Fruit fly (Drosophila melanogaster) whole organism, embryonic: ENCODE measurements around the gene Gk2.

Source experiments
- BtbVII ChIP-seq: fragments of 200-800 bp; sonication (Bioruptor generic); optimal IDR thresholded peaks from 3 replicates; lab custom pipeline; 2017; ENCODE audit warnings: missing biosample characterization, mild to moderate bottlenecking, missing genetic modification characterization
- CG11085 ChIP-seq: fragments of 200-800 bp; sonication (Bioruptor generic); IDR thresholded peaks from 2 replicates; pipeline ENCODE4 v1.3.6; 2022; ENCODE audit warnings: missing biosample characterization, missing genetic modification characterization
- CG11504 ChIP-seq: fragments of 200-800 bp; sonication (Bioruptor generic); optimal IDR thresholded peaks from 3 replicates; lab custom pipeline; 2019; ENCODE audit warnings: missing biosample characterization, mild to moderate bottlenecking, missing genetic modification characterization, moderate library complexity
- CG15514 ChIP-seq: fragments of 200-800 bp; sonication (Bioruptor generic); optimal IDR thresholded peaks from 3 replicates; lab custom pipeline; 2017; ENCODE audit warnings: missing biosample characterization, missing genetic modification characterization, mild to moderate bottlenecking, moderate library complexity, missing genetic modification reagents
- CG1647 ChIP-seq: fragments of 200-800 bp; sonication (Bioruptor generic); optimal IDR thresholded peaks from 3 replicates; lab custom pipeline; 2016; ENCODE audit warnings: missing biosample characterization, missing genetic modification characterization
- CG17186 ChIP-seq: fragments of 200-800 bp; sonication (Bioruptor generic); optimal IDR thresholded peaks from 3 replicates; lab custom pipeline; 2017; ENCODE audit warnings: missing biosample characterization, missing genetic modification reagents, missing genetic modification characterization
- CG17328 ChIP-seq: fragments of 200-800 bp; sonication (Bioruptor generic); IDR thresholded peaks from 2 replicates; pipeline ENCODE4 v1.3.6; 2022; ENCODE audit warnings: missing biosample characterization, missing genetic modification characterization
- CG17568 ChIP-seq: fragments of 200-800 bp; sonication (Bioruptor generic); optimal IDR thresholded peaks from 2 replicates; lab custom pipeline; 2018; ENCODE audit warnings: missing biosample characterization, mild to moderate bottlenecking, missing genetic modification characterization, moderate library complexity
- CG17912 ChIP-seq: fragments of 200-800 bp; sonication (Bioruptor generic); optimal IDR thresholded peaks from 2 replicates; lab custom pipeline; 2018; ENCODE audit warnings: missing biosample characterization, mild to moderate bottlenecking, missing genetic modification characterization
- CG18599 ChIP-seq: fragments of 200-800 bp; sonication (Bioruptor generic); optimal IDR thresholded peaks from 3 replicates; lab custom pipeline; 2017; ENCODE audit warnings: missing biosample characterization, missing genetic modification characterization, mild to moderate bottlenecking, moderate library complexity, missing genetic modification reagents
- CG2678 ChIP-seq: fragments of 200-800 bp; sonication (Bioruptor generic); optimal IDR thresholded peaks from 3 replicates; lab custom pipeline; 2019; ENCODE audit warnings: missing biosample characterization, mild to moderate bottlenecking, missing genetic modification characterization, moderate library complexity
- CG32772 ChIP-seq: fragments of 200-800 bp; sonication (Bioruptor generic); IDR thresholded peaks from 2 replicates; pipeline ENCODE4 v1.3.6; 2022; ENCODE audit warnings: missing biosample characterization, missing genetic modification characterization
- CG3838 ChIP-seq: fragments of 200-800 bp; sonication (Bioruptor generic); optimal IDR thresholded peaks from 3 replicates; lab custom pipeline; 2016; ENCODE audit warnings: missing biosample characterization, missing genetic modification characterization
- CG4328 ChIP-seq: fragments of 200-800 bp; sonication (Bioruptor generic); optimal IDR thresholded peaks from 3 replicates; lab custom pipeline; 2017; ENCODE audit warnings: missing biosample characterization, missing genetic modification reagents, missing genetic modification characterization
- CG4404 ChIP-seq: fragments of 200-800 bp; sonication (Bioruptor generic); IDR thresholded peaks from 2 replicates; pipeline ENCODE4 v1.3.6; 2022; ENCODE audit warnings: missing biosample characterization, missing genetic modification characterization
- CG6175 ChIP-seq: fragments of 200-800 bp; sonication (Bioruptor generic); IDR thresholded peaks from 3 replicates; pipeline ENCODE4 v1.3.6; 2022; ENCODE audit warnings: missing biosample characterization, missing genetic modification characterization
- CG6254 ChIP-seq: fragments of 200-800 bp; sonication (Bioruptor generic); optimal IDR thresholded peaks from 3 replicates; lab custom pipeline; 2017; ENCODE audit warnings: mild to moderate bottlenecking, missing biosample characterization, missing genetic modification reagents, missing genetic modification characterization
- CG6683 ChIP-seq: fragments of 200-800 bp; sonication (Bioruptor generic); optimal IDR thresholded peaks from 2 replicates; lab custom pipeline; 2017; ENCODE audit warnings: missing biosample characterization, mild to moderate bottlenecking, missing genetic modification characterization, missing genetic modification reagents
- CG6689 ChIP-seq: fragments of 200-800 bp; sonication (Bioruptor generic); IDR thresholded peaks from 2 replicates; pipeline ENCODE4 v1.3.6; 2022; ENCODE audit warnings: missing biosample characterization, missing genetic modification characterization
- CG6765 ChIP-seq: fragments of 200-800 bp; sonication (Bioruptor generic); optimal IDR thresholded peaks from 3 replicates; lab custom pipeline; 2017; ENCODE audit warnings: missing biosample characterization, mild to moderate bottlenecking, missing genetic modification characterization
- CoRest ChIP-seq: fragments of 200-800 bp; sonication (Bioruptor generic); optimal IDR thresholded peaks from 3 replicates; lab custom pipeline; 2018; ENCODE audit warnings: missing biosample characterization, mild to moderate bottlenecking, missing genetic modification characterization, moderate library complexity
- D19A ChIP-seq: fragments of 200-800 bp; optimal IDR thresholded peaks from 3 replicates; lab custom pipeline; 2019; ENCODE audit warnings: missing biosample characterization, mild to moderate bottlenecking, missing genetic modification characterization, moderate library complexity
- HLHmδ ChIP-seq: fragments of 200-800 bp; sonication (Bioruptor generic); optimal IDR thresholded peaks from 2 replicates; lab custom pipeline; 2018; ENCODE audit warnings: missing biosample characterization, mild to moderate bottlenecking, missing genetic modification characterization, moderate library complexity
- Hr3 ChIP-seq: fragments of 200-800 bp; sonication (Bioruptor generic); optimal IDR thresholded peaks from 3 replicates; lab custom pipeline; 2016; ENCODE audit warnings: missing biosample characterization, missing genetic modification characterization
- Meics ChIP-seq: fragments of 200-800 bp; sonication (Bioruptor generic); optimal IDR thresholded peaks from 2 replicates; lab custom pipeline; 2017; ENCODE audit warnings: missing biosample characterization, mild to moderate bottlenecking, missing genetic modification characterization
- Mrtf ChIP-seq: fragments of 200-800 bp; sonication (Bioruptor generic); IDR thresholded peaks from 3 replicates; pipeline ENCODE4 v1.3.6; 2022; ENCODE audit warnings: missing biosample characterization, missing genetic modification characterization
- PHDP ChIP-seq: fragments of 200-800 bp; sonication (Bioruptor generic); optimal IDR thresholded peaks from 3 replicates; lab custom pipeline; 2018; ENCODE audit warnings: missing biosample characterization, mild to moderate bottlenecking, missing genetic modification characterization, moderate library complexity
- Ptx1 ChIP-seq: fragments of 200-800 bp; sonication (Bioruptor generic); IDR thresholded peaks from 2 replicates; pipeline ENCODE4 v1.3.6; 2022; ENCODE audit warnings: missing biosample characterization, missing genetic modification characterization
- Rx ChIP-seq: fragments of 200-800 bp; sonication (Bioruptor generic); IDR thresholded peaks from 2 replicates; pipeline ENCODE4 v1.3.6; 2022; ENCODE audit warnings: missing biosample characterization, missing genetic modification characterization
- Side ChIP-seq: fragments of 200-800 bp; sonication (Bioruptor generic); optimal IDR thresholded peaks from 2 replicates; lab custom pipeline; 2016; ENCODE audit warnings: missing biosample characterization, missing genetic modification characterization
- Spps ChIP-seq: fragments of 200-800 bp; sonication (Bioruptor generic); optimal IDR thresholded peaks from 2 replicates; lab custom pipeline; 2018; ENCODE audit warnings: missing biosample characterization, mild to moderate bottlenecking, missing genetic modification characterization
- Ssrp ChIP-seq: fragments of 200-800 bp; sonication (Bioruptor generic); optimal IDR thresholded peaks from 2 replicates; lab custom pipeline; 2018; ENCODE audit warnings: missing biosample characterization, mild to moderate bottlenecking, missing genetic modification characterization, moderate library complexity
- ato ChIP-seq: fragments of 200-800 bp; sonication (Bioruptor generic); IDR thresholded peaks from 2 replicates; pipeline ENCODE4 v1.3.6; 2022; ENCODE audit warnings: missing biosample characterization, missing genetic modification characterization; ENCODE audit not compliant: partially characterized antibody
- bab2 ChIP-seq: fragments of 200-800 bp; sonication (Bioruptor generic); optimal IDR thresholded peaks from 2 replicates; lab custom pipeline; 2016; ENCODE audit warnings: missing biosample characterization, missing genetic modification characterization
- dm ChIP-seq: fragments of 200-800 bp; sonication (Bioruptor generic); optimal IDR thresholded peaks from 3 replicates; lab custom pipeline; 2016; ENCODE audit warnings: missing biosample characterization, missing genetic modification characterization
- dysf ChIP-seq: fragments of 200-800 bp; sonication (Bioruptor generic); IDR thresholded peaks from 3 replicates; pipeline ENCODE4 v1.3.6; 2022; ENCODE audit warnings: missing biosample characterization, missing genetic modification characterization
- esg ChIP-seq: fragments of 200-800 bp; sonication (Bioruptor generic); conservative IDR thresholded peaks from 2 replicates; pipeline ENCODE4 v1.3.6; 2022; ENCODE audit warnings: missing biosample characterization, missing genetic modification characterization
- fu2 ChIP-seq: fragments of 200-800 bp; sonication (Bioruptor generic); optimal IDR thresholded peaks from 2 replicates; lab custom pipeline; 2016; ENCODE audit warnings: missing biosample characterization, missing genetic modification characterization
- gsb ChIP-seq: fragments of 200-800 bp; sonication (Bioruptor generic); IDR thresholded peaks from 2 replicates; pipeline ENCODE4 v1.3.6; 2022; ENCODE audit warnings: missing biosample characterization, missing genetic modification characterization
- hbn ChIP-seq: fragments of 200-800 bp; sonication (Bioruptor generic); IDR thresholded peaks from 2 replicates; pipeline ENCODE4 v1.3.6; 2022; ENCODE audit warnings: missing biosample characterization, missing genetic modification characterization; ENCODE audit not compliant: partially characterized antibody
- lab ChIP-seq: fragments of 200-800 bp; sonication (Bioruptor generic); optimal IDR thresholded peaks from 3 replicates; lab custom pipeline; 2017; ENCODE audit warnings: missing biosample characterization, missing genetic modification characterization, mild to moderate bottlenecking, moderate library complexity, missing genetic modification reagents
- lbe ChIP-seq: fragments of 200-800 bp; sonication (Bioruptor generic); optimal IDR thresholded peaks from 2 replicates; lab custom pipeline; 2016; ENCODE audit warnings: missing biosample characterization, mild to moderate bottlenecking, missing genetic modification characterization
- nom ChIP-seq: fragments of 200-800 bp; sonication (Bioruptor generic); optimal IDR thresholded peaks from 2 replicates; lab custom pipeline; 2017; ENCODE audit warnings: missing biosample characterization, missing genetic modification characterization, mild to moderate bottlenecking, moderate library complexity, missing genetic modification reagents
- phol ChIP-seq: fragments of 200-800 bp; sonication (Bioruptor generic); optimal IDR thresholded peaks from 3 replicates; lab custom pipeline; 2018; ENCODE audit warnings: missing biosample characterization, mild to moderate bottlenecking, missing genetic modification characterization, moderate library complexity
- pzg ChIP-seq: fragments of 200-800 bp; sonication (Bioruptor generic); optimal IDR thresholded peaks from 3 replicates; lab custom pipeline; 2018; ENCODE audit warnings: missing biosample characterization, mild to moderate bottlenecking, missing genetic modification characterization, moderate library complexity
- row ChIP-seq: fragments of 200-800 bp; sonication (Bioruptor generic); IDR thresholded peaks from 3 replicates; pipeline ENCODE4 v1.3.6; 2022; ENCODE audit warnings: missing biosample characterization, missing genetic modification characterization
- sc ChIP-seq, 3 experiments: fragments of >200 bp in 2 of 3; fragments of 200-800 bp in 1 of 3; sonication (Bioruptor generic) in 1 of 3; optimal IDR thresholded peaks; 2 replicates in 2 of 3; 3 replicates in 1 of 3; lab custom pipeline; 2017; ENCODE audit warnings: mild to moderate bottlenecking in 1 of 3, missing biosample characterization in 1 of 3, missing genetic modification characterization in 1 of 3, missing genetic modification reagents in 1 of 3
- sd ChIP-seq: fragments of 200-800 bp; sonication (Bioruptor generic); optimal IDR thresholded peaks from 3 replicates; lab custom pipeline; 2018; ENCODE audit warnings: missing biosample characterization, mild to moderate bottlenecking, missing genetic modification characterization, moderate library complexity
- zfh1 ChIP-seq: fragments of 200-800 bp; sonication (Bioruptor generic); IDR thresholded peaks from 3 replicates; pipeline ENCODE4 v1.3.6; 2022; ENCODE audit warnings: missing biosample characterization, missing genetic modification characterization

Gk2 gene

DNA sequence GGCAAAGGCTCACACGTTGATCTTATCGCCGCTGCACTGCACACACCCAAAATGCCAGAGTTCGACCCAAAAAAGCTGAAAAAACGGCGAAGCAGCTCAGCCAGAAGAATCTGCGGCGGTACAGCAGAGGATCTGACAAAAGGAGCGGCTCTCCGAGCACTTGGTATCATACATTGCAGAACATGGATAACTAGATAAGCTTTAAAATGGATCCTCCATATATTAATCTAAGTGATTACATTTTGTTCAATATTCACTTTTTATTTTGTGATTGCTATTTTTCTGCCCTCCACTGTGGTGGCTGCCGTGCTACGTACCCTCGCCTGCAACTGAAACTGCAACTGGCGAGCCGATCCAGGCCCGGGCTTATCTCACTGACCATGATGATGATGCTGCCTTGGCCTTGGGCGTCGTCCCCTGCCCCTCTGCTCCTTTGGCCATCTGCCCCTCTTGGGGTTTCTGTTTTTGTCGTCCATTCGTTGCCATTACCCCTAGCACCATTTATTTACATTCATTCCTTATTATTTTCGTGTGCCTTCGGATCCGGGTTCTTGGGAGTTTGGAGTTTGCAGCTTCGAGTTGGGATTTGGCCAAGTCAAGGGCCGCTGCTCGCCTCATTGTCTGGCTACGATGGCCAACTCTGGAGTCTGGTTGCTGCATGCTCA is 46.0 kb upstream of the Gk2 start:
- TF ChIP-seq nom (GFP tag; lab: Kevin White, UChicago), result peak; percentile 77
- TF ChIP-seq CG6683 (GFP tag; lab: Kevin White, UChicago), result no peak
- TF ChIP-seq CG17328 (GFP tag; lab: Robert Waterston, UW), result peak; percentile 45
- no peak for TF ChIP-seq CG17568 (GFP tag; lab: Kevin White, UChicago)
- peak; percentile 26; the same call in 1 of the 2 replicates for TF ChIP-seq esg (GFP tag; lab: Robert Waterston, UW)
- no peak for TF ChIP-seq CG6765 (GFP tag; lab: Kevin White, UChicago)
- no peak for TF ChIP-seq hbn (GFP tag; lab: Robert Waterston, UW)
- peak; percentile 4 for TF ChIP-seq CG11504 (tag; lab: Kevin White, UChicago)
- TF ChIP-seq dysf, result 0 out of 3 replicates have a peak, but pooled peaks have one; percentile 14
- no peak for TF ChIP-seq ato (GFP tag; lab: Robert Waterston, UW)
- TF ChIP-seq dm (GFP tag; lab: Kevin White, UChicago), result no peak
- TF ChIP-seq Spps (tag; lab: Kevin White, UChicago), result no peak
- TF ChIP-seq Mrtf (GFP tag; lab: Robert Waterston, UW), result no peak
- no peak for TF ChIP-seq CG3838 (GFP tag; lab: Kevin White, UChicago)
- TF ChIP-seq Rx (GFP tag; lab: Robert Waterston, UW), result 0 out of 2 replicates have a peak, but pooled peaks have one; percentile 19
- TF ChIP-seq lbe, result peak; percentile 29
- peak; percentile 43; the same call in 1 of the 3 replicates for TF ChIP-seq row (GFP tag; lab: Robert Waterston, UW)
- TF ChIP-seq Hr3 (GFP tag; lab: Kevin White, UChicago), result no peak
- TF ChIP-seq sc (optimal IDR thresholded peaks at IDR 0.05; lab: Kevin White, UChicago), result no peak
- no peak for TF ChIP-seq sc (GFP tag; optimal IDR thresholded peaks at IDR 0.05; lab: Kevin White, UChicago)
- TF ChIP-seq CG4404 (GFP tag; lab: Robert Waterston, UW), result 0 out of 2 replicates have a peak, but pooled peaks have one; percentile 35
- TF ChIP-seq bab2, result no peak
- no peak for TF ChIP-seq sd (tag; lab: Kevin White, UChicago)
- no peak for TF ChIP-seq CG11085 (GFP tag; lab: Robert Waterston, UW)
- peak; percentile 49; the same call in 2 of the 3 replicates for TF ChIP-seq zfh1 (GFP tag; lab: Robert Waterston, UW)
- TF ChIP-seq CG17186 (GFP tag; lab: Kevin White, UChicago), result no peak
- no peak for TF ChIP-seq Meics
- TF ChIP-seq CoRest (tag; lab: Kevin White, UChicago), result no peak
- TF ChIP-seq BtbVII (GFP tag; lab: Kevin White, UChicago), result no peak
- TF ChIP-seq PHDP (tag; lab: Kevin White, UChicago), result no peak
- no peak for TF ChIP-seq D19A
- TF ChIP-seq HLHmδ (GFP tag; lab: Kevin White, UChicago), result no peak
- no peak for TF ChIP-seq CG2678 (tag; lab: Kevin White, UChicago)
- TF ChIP-seq CG17912, result no peak
- no peak for TF ChIP-seq Ssrp (tag; lab: Kevin White, UChicago)
- no peak for TF ChIP-seq phol (tag; lab: Kevin White, UChicago)
- no peak for TF ChIP-seq CG18599
- no peak for TF ChIP-seq CG6175 (GFP tag; lab: Robert Waterston, UW)
- no peak for TF ChIP-seq CG1647 (GFP tag; lab: Kevin White, UChicago)
- TF ChIP-seq lab, result no peak
- 0 out of 2 replicates have a peak, but pooled peaks have one; percentile 14 for TF ChIP-seq Ptx1 (GFP tag; lab: Robert Waterston, UW)
- no peak for TF ChIP-seq CG15514 (GFP tag; lab: Kevin White, UChicago)
- no peak for TF ChIP-seq pzg (GFP tag; lab: Kevin White, UChicago)
- TF ChIP-seq CG6254, result no peak
- no peak for TF ChIP-seq CG32772 (GFP tag; lab: Robert Waterston, UW)
- TF ChIP-seq gsb, result no peak
- TF ChIP-seq CG4328 (GFP tag; lab: Kevin White, UChicago), result no peak
- no peak for TF ChIP-seq fu2 (GFP tag; lab: Kevin White, UChicago)
- TF ChIP-seq CG6689 (GFP tag; lab: Robert Waterston, UW), result no peak
- TF ChIP-seq Side (GFP tag; lab: Kevin White, UChicago), result no peak
